Worm (Caenorhabditis elegans) whole organism, early embryonic: ENCODE data around the gene uaf-1.

ENCODE experiments used
- B0310.2 ChIP-seq: sonication (generic microtip); optimal IDR thresholded peaks from 2 replicates; lab custom pipeline; 2016; ENCODE audit warnings: mild to moderate bottlenecking, missing genetic modification characterization, missing compliant biosample characterization
- flt-1 ChIP-seq: fragments of 200-800 bp; sonication (Bioruptor generic); IDR thresholded peaks from 2 replicates; pipeline ENCODE4 v1.3.6; 2022; ENCODE audit warnings: missing genetic modification characterization, missing compliant biosample characterization
- hmbx-1 ChIP-seq: sonication (generic microtip); optimal IDR thresholded peaks from 2 replicates; lab custom pipeline; 2016; ENCODE audit warnings: mild to moderate bottlenecking, missing genetic modification characterization, missing compliant biosample characterization
- pes-1 ChIP-seq: fragments of 200-800 bp; sonication (Bioruptor generic); IDR thresholded peaks from 2 replicates; pipeline ENCODE4 v1.3.6; 2022; ENCODE audit warnings: missing genetic modification reagents, missing genetic modification characterization, missing compliant biosample characterization

- no peak for TF ChIP-seq hmbx-1 (tag; lab: Kevin White, UChicago)
- no peak for TF ChIP-seq pes-1 (GFP tag; lab: Robert Waterston, UW)
- TF ChIP-seq B0310.2 (tag; lab: Kevin White, UChicago) = no peak
- TF ChIP-seq flt-1 (GFP tag; lab: Robert Waterston, UW) = no peak
Measured at ce11 chrIII:1054096-1054495, 22.3 kb downstream of the uaf-1 start.
